Worm (Caenorhabditis elegans) whole organism, L3 larva: ENCODE results near the gene zipt-7.2.

Experiments
- nfya-1 ChIP-seq: sonication (generic microtip); optimal IDR thresholded peaks from 2 replicates; lab custom pipeline; 2017; ENCODE audit warnings: missing genetic modification characterization, mild to moderate bottlenecking, missing compliant biosample characterization, antibody characterized with exemption, moderate library complexity; ENCODE audit not compliant: insufficient read depth
- unc-39 ChIP-seq: sonication (generic microtip); optimal IDR thresholded peaks from 4 replicates; lab custom pipeline; 2017; ENCODE audit warnings: missing biosample characterization, missing genetic modification characterization
- unc-62 ChIP-seq: fragments of 150-350 bp; sonication (generic microtip); optimal IDR thresholded peaks from 4 replicates; lab custom pipeline; 2014; ENCODE audit warnings: missing biosample characterization, missing genetic modification reagents, missing genetic modification characterization

DNA sequence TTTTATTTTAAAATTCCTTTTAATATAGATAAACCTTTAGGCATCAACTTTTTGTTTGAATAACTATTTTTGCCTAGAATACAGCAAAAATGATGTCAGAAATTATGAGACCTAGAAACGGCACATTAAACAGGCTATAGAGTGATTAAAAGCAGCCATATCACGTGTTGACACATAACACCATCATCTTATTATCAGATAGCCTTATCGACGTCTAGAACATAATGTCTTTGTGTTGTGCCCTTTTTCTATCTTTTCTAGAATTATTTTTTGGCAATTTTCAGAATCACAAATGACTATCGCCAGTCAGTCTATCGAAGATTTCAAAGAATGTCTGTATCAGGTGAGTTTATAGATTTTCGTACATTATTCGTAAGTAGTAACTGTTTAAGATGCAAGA lies 13.5 kb downstream of the zipt-7.2 start:
- TF ChIP-seq unc-39 (tag; lab: Kevin White, UChicago): no peak
- TF ChIP-seq unc-62 (GFP tag; lab: Kevin White, UChicago): no peak
- TF ChIP-seq nfya-1 (tag; lab: Kevin White, UChicago): no peak
